Worm (Caenorhabditis elegans): ENCODE data around the gene F22E5.22.

ce11 chrII:2656606-2657005 lies 9.1 kb upstream of the F22E5.22 start, which contains the start of gene sri-47:
- TF ChIP-seq hlh-1 (tag; optimal IDR thresholded peaks at IDR 0.05) (no peak), lin-32 (GFP tag; optimal IDR thresholded peaks at IDR 0.05) (no peak), ceh-43 (GFP tag; optimal IDR thresholded peaks at IDR 0.05) (no peak), nhr-28 (tag; optimal IDR thresholded peaks at IDR 0.05) (no peak), nhr-12 (tag; optimal IDR thresholded peaks at IDR 0.05) (no peak), unc-62 (GFP tag; optimal IDR thresholded peaks at IDR 0.05) (no peak), lin-13 (tag; optimal IDR thresholded peaks at IDR 0.05) (no peak), snpc-4 (tag; optimal IDR thresholded peaks at IDR 0.05) (no peak), elt-1 (tag; optimal IDR thresholded peaks at IDR 0.05; ENCODE audit: borderline replicate concordance, insufficient read depth) (no peak), mep-1 (tag; optimal IDR thresholded peaks at IDR 0.05) (no peak), pha-4 (tag; optimal IDR thresholded peaks at IDR 0.05) (no peak), nhr-237 (tag; optimal IDR thresholded peaks at IDR 0.05) (no peak)

Measured in whole organism, mixed stage, embryonic.